Worm (Caenorhabditis elegans) whole organism, L1 larva: ENCODE data around the gene ctbp-1.

Experiments used
- ceh-88 ChIP-seq: fragments of 200-800 bp; sonication (Bioruptor generic); IDR thresholded peaks from 2 replicates; pipeline ENCODE4 v1.3.6; 2022; ENCODE audit warnings: missing genetic modification characterization, missing compliant biosample characterization
- efl-1 ChIP-seq, 4 experiments: fragments of 150-350 bp; optimal IDR thresholded peaks in 3 of 4; peaks in 1 of 4; 1 replicate in 1 of 4; 2 replicates in 3 of 4; lab custom pipeline; 2014; ENCODE audit warnings: missing biosample characterization in 2 of 4, missing genetic modification characterization in 2 of 4, missing genetic modification reagents in 2 of 4
- fkh-10 ChIP-seq: sonication (generic microtip); optimal IDR thresholded peaks from 2 replicates; lab custom pipeline; 2017; ENCODE audit warnings: missing biosample characterization, missing genetic modification reagents, missing genetic modification characterization
- lsy-2 ChIP-seq, 2 experiments: fragments of 150-350 bp; optimal IDR thresholded peaks; 2 replicates each; lab custom pipeline; 2014; ENCODE audit warnings: missing biosample characterization in 2 of 2, missing genetic modification characterization in 2 of 2
- mdl-1 ChIP-seq, 2 experiments: fragments of 150-350 bp; optimal IDR thresholded peaks; 2 replicates each; lab custom pipeline; 2014 to 2017; ENCODE audit warnings: missing biosample characterization in 2 of 2, missing genetic modification characterization in 2 of 2, inconsistent platforms in 1 of 2
- nhr-237 ChIP-seq: fragments of 150-350 bp; optimal IDR thresholded peaks from 2 replicates; lab custom pipeline; 2014; ENCODE audit warnings: missing biosample characterization, missing genetic modification characterization
- snpc-4 ChIP-seq: fragments of 150-350 bp; optimal IDR thresholded peaks from 2 replicates; lab custom pipeline; 2014; ENCODE audit warnings: missing biosample characterization, missing genetic modification characterization
- sptf-1 ChIP-seq: fragments of 150-350 bp; optimal IDR thresholded peaks from 2 replicates; lab custom pipeline; 2014; ENCODE audit warnings: missing biosample characterization, missing genetic modification characterization
- unc-130 ChIP-seq: fragments of 150-350 bp; optimal IDR thresholded peaks from 2 replicates; lab custom pipeline; 2017; ENCODE audit warnings: missing biosample characterization, missing genetic modification characterization, inconsistent platforms
- unc-30 ChIP-seq: sonication (generic microtip); optimal IDR thresholded peaks from 2 replicates; lab custom pipeline; 2017; ENCODE audit warnings: missing biosample characterization, missing genetic modification characterization
- unc-62 ChIP-seq: fragments of 150-350 bp; optimal IDR thresholded peaks from 2 replicates; lab custom pipeline; 2014; ENCODE audit warnings: missing biosample characterization, missing genetic modification reagents, missing genetic modification characterization
- unc-86 ChIP-seq: sonication (generic microtip); optimal IDR thresholded peaks from 2 replicates; lab custom pipeline; 2016; ENCODE audit warnings: missing genetic modification characterization, missing compliant biosample characterization

DNA sequence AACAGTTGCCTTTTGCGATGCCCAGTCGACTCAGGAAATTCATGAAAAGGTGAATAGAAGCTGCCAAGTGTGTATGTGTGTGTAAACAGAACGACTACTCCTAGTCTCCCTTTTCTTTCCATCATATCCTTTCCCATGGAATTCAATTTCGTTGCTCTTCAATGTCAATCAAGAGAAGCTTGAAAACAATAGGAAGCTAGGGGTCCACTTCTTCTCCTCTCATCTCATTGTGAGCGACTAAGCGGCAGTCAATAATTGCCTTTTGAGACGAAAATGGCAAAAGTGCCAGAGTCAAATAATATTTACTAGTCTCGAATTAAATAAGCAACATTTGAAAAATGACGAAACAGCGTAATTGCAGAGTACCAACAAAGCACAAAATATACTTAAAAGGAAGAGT lies 7.1 kb downstream of the ctbp-1 start:
- no peak for TF ChIP-seq mdl-1 (tag; optimal IDR thresholded peaks at IDR 0.05; lab: Kevin White, UChicago)
- no peak for TF ChIP-seq unc-86 (tag; lab: Kevin White, UChicago)
- TF ChIP-seq ceh-88: no peak
- no peak for TF ChIP-seq snpc-4 (tag; lab: Kevin White, UChicago)
- no peak for TF ChIP-seq unc-62
- TF ChIP-seq lsy-2 (tag; optimal IDR thresholded peaks at IDR 0.05; lab: Kevin White, UChicago): no peak
- TF ChIP-seq efl-1 (optimal IDR thresholded peaks at IDR 0.05; lab: Kevin White, UChicago): no peak
- TF ChIP-seq efl-1 (GFP tag; optimal IDR thresholded peaks at IDR 0.05 in 1 of 2; lab: Kevin White, UChicago): no peak
- TF ChIP-seq sptf-1 (tag; lab: Kevin White, UChicago): no peak
- TF ChIP-seq nhr-237 (tag; lab: Kevin White, UChicago): no peak
- peak; percentile 9 for TF ChIP-seq fkh-10 (GFP tag; lab: Kevin White, UChicago)
- no peak for TF ChIP-seq unc-30 (tag; lab: Kevin White, UChicago)
- no peak for TF ChIP-seq unc-130 (tag; lab: Kevin White, UChicago)
